Fruit fly (Drosophila melanogaster) whole organism, embryonic: ENCODE data around the gene CG1764.

ENCODE experiments used
- BtbVII ChIP-seq: fragments of 200-800 bp; sonication (Bioruptor generic); optimal IDR thresholded peaks from 3 replicates; lab custom pipeline; 2017; ENCODE audit warnings: missing biosample characterization, mild to moderate bottlenecking, missing genetic modification characterization
- CG1024 ChIP-seq: fragments of 200-800 bp; sonication (Bioruptor generic); IDR thresholded peaks from 2 replicates; pipeline ENCODE4 v1.3.6; 2022; ENCODE audit warnings: missing biosample characterization, missing genetic modification characterization
- CG10543 ChIP-seq: fragments of 200-800 bp; sonication (Bioruptor generic); optimal IDR thresholded peaks from 3 replicates; lab custom pipeline; 2017; ENCODE audit warnings: missing biosample characterization, mild to moderate bottlenecking, missing genetic modification characterization, moderate library complexity
- CG10959 ChIP-seq: fragments of 200-800 bp; sonication (Bioruptor generic); IDR thresholded peaks from 2 replicates; pipeline ENCODE4 v1.3.6; 2022; ENCODE audit warnings: missing biosample characterization, missing genetic modification characterization
- CG11398 ChIP-seq: fragments of 200-800 bp; sonication (Bioruptor generic); optimal IDR thresholded peaks from 2 replicates; lab custom pipeline; 2016; ENCODE audit warnings: missing biosample characterization, missing genetic modification characterization
- CG11504 ChIP-seq: fragments of 200-800 bp; sonication (Bioruptor generic); optimal IDR thresholded peaks from 3 replicates; lab custom pipeline; 2019; ENCODE audit warnings: missing biosample characterization, mild to moderate bottlenecking, missing genetic modification characterization, moderate library complexity
- CG11723 ChIP-seq: fragments of 200-800 bp; sonication (Bioruptor generic); optimal IDR thresholded peaks from 2 replicates; lab custom pipeline; 2017; ENCODE audit warnings: missing biosample characterization, mild to moderate bottlenecking, missing genetic modification characterization
- CG13894 ChIP-seq: fragments of 200-800 bp; sonication (Bioruptor generic); optimal IDR thresholded peaks from 3 replicates; lab custom pipeline; 2018; ENCODE audit warnings: missing biosample characterization, mild to moderate bottlenecking, missing genetic modification characterization, moderate library complexity
- CG16863 ChIP-seq: fragments of 200-800 bp; sonication (Bioruptor generic); optimal IDR thresholded peaks from 3 replicates; lab custom pipeline; 2016; ENCODE audit warnings: missing biosample characterization, missing genetic modification characterization
- CG18599 ChIP-seq: fragments of 200-800 bp; sonication (Bioruptor generic); optimal IDR thresholded peaks from 3 replicates; lab custom pipeline; 2017; ENCODE audit warnings: missing biosample characterization, missing genetic modification characterization, mild to moderate bottlenecking, moderate library complexity, missing genetic modification reagents
- CG3163 ChIP-seq: fragments of 200-800 bp; sonication (Bioruptor generic); optimal IDR thresholded peaks from 3 replicates; lab custom pipeline; 2016; ENCODE audit warnings: missing biosample characterization, missing genetic modification characterization
- CG4404 ChIP-seq: fragments of 200-800 bp; sonication (Bioruptor generic); IDR thresholded peaks from 2 replicates; pipeline ENCODE4 v1.3.6; 2022; ENCODE audit warnings: missing biosample characterization, missing genetic modification characterization
- CG9437 ChIP-seq: fragments of 200-800 bp; sonication (Bioruptor generic); optimal IDR thresholded peaks from 2 replicates; lab custom pipeline; 2018; ENCODE audit warnings: missing biosample characterization, mild to moderate bottlenecking, missing genetic modification characterization
- D19B ChIP-seq: fragments of 200-800 bp; sonication (Bioruptor generic); optimal IDR thresholded peaks from 2 replicates; lab custom pipeline; 2017; ENCODE audit warnings: missing biosample characterization, mild to moderate bottlenecking, missing genetic modification characterization
- Dbx ChIP-seq: fragments of 200-800 bp; sonication (Bioruptor generic); IDR thresholded peaks from 3 replicates; pipeline ENCODE4 v1.3.6; 2022; ENCODE audit warnings: missing biosample characterization, missing genetic modification characterization
- Deaf1 ChIP-seq: fragments of 200-800 bp; optimal IDR thresholded peaks from 3 replicates; lab custom pipeline; 2019; ENCODE audit warnings: missing biosample characterization, mild to moderate bottlenecking, missing genetic modification characterization, moderate library complexity
- Dll ChIP-seq: fragments of 200-800 bp; sonication (Bioruptor generic); IDR thresholded peaks from 4 replicates; pipeline ENCODE4 v1.3.6; 2022; ENCODE audit warnings: missing biosample characterization, missing genetic modification characterization; ENCODE audit not compliant: partially characterized antibody
- Doc2 ChIP-seq: fragments of 200-800 bp; sonication (Bioruptor generic); IDR thresholded peaks from 2 replicates; pipeline ENCODE4 v1.3.6; 2022; ENCODE audit warnings: missing biosample characterization, missing genetic modification characterization
- Doc3 ChIP-seq: fragments of 200-800 bp; sonication (Bioruptor generic); IDR thresholded peaks from 3 replicates; pipeline ENCODE4 v1.3.6; 2022; ENCODE audit warnings: missing biosample characterization, missing genetic modification characterization; ENCODE audit not compliant: partially characterized antibody
- Drgx ChIP-seq: fragments of 200-800 bp; sonication (Bioruptor generic); IDR thresholded peaks from 2 replicates; pipeline ENCODE4 v1.3.6; 2022; ENCODE audit warnings: missing biosample characterization, missing genetic modification characterization
- MTF-1 ChIP-seq: fragments of 200-800 bp; sonication (Bioruptor generic); optimal IDR thresholded peaks from 2 replicates; lab custom pipeline; 2018; ENCODE audit warnings: missing biosample characterization, mild to moderate bottlenecking, missing genetic modification characterization, borderline replicate concordance
- Mad ChIP-seq: fragments of 200-800 bp; sonication (Bioruptor generic); optimal IDR thresholded peaks from 2 replicates; lab custom pipeline; 2016; ENCODE audit warnings: missing biosample characterization, missing genetic modification characterization
- Oaz ChIP-seq: fragments of 200-800 bp; sonication (Bioruptor generic); IDR thresholded peaks from 2 replicates; pipeline ENCODE4 v1.3.6; 2022; ENCODE audit warnings: missing biosample characterization, missing genetic modification characterization
- Pdp1 ChIP-seq, 2 experiments: fragments of 200-800 bp; sonication (Bioruptor generic); optimal IDR thresholded peaks; 3 replicates each; lab custom pipeline; 2016; ENCODE audit warnings: missing biosample characterization in 2 of 2, missing genetic modification characterization in 2 of 2, mild to moderate bottlenecking in 1 of 2, moderate library complexity in 1 of 2
- Taf1 ChIP-seq: fragments of 200-800 bp; sonication (Bioruptor generic); IDR thresholded peaks from 2 replicates; pipeline ENCODE4 v1.3.6; 2022; ENCODE audit warnings: missing biosample characterization, missing genetic modification characterization
- Trl ChIP-seq, 3 experiments: fragments of >200 bp in 2 of 3; fragments of 200-800 bp in 1 of 3; sonication (Bioruptor generic) in 1 of 3; optimal IDR thresholded peaks; 2 replicates in 1 of 3; 3 replicates in 2 of 3; lab custom pipeline; 2016 to 2017; ENCODE audit warnings: missing biosample characterization in 1 of 3, missing genetic modification characterization in 1 of 3
- abd-A ChIP-seq: fragments of 200-800 bp; sonication (Bioruptor generic); optimal IDR thresholded peaks from 3 replicates; lab custom pipeline; 2019; ENCODE audit warnings: missing biosample characterization, mild to moderate bottlenecking, missing genetic modification characterization, moderate library complexity
- bbx ChIP-seq: fragments of 200-800 bp; sonication (Bioruptor generic); IDR thresholded peaks from 2 replicates; pipeline ENCODE4 v1.3.6; 2022; ENCODE audit warnings: missing biosample characterization, missing genetic modification characterization; ENCODE audit not compliant: partially characterized antibody
- cg ChIP-seq: fragments of 200-800 bp; sonication (Bioruptor generic); optimal IDR thresholded peaks from 3 replicates; lab custom pipeline; 2019; ENCODE audit warnings: missing biosample characterization, mild to moderate bottlenecking, missing genetic modification characterization, moderate library complexity
- chinmo ChIP-seq: fragments of 200-800 bp; sonication (Bioruptor generic); IDR thresholded peaks from 4 replicates; pipeline ENCODE4 v1.3.6; 2022; ENCODE audit warnings: missing biosample characterization, missing genetic modification characterization; ENCODE audit not compliant: partially characterized antibody
- chm ChIP-seq: fragments of 200-800 bp; sonication (Bioruptor generic); IDR thresholded peaks from 2 replicates; pipeline ENCODE4 v1.3.6; 2022; ENCODE audit warnings: missing biosample characterization, missing genetic modification characterization
- ci ChIP-seq: fragments of 200-800 bp; sonication (Bioruptor generic); IDR thresholded peaks from 3 replicates; pipeline ENCODE4 v1.3.6; 2022; ENCODE audit warnings: missing biosample characterization, missing genetic modification characterization
- crol ChIP-seq: fragments of 200-800 bp; sonication (Bioruptor generic); IDR thresholded peaks from 2 replicates; pipeline ENCODE4 v1.3.6; 2022; ENCODE audit warnings: missing biosample characterization, missing genetic modification characterization
- ems ChIP-seq: fragments of 200-800 bp; sonication (Bioruptor generic); optimal IDR thresholded peaks from 3 replicates; lab custom pipeline; 2016; ENCODE audit warnings: missing biosample characterization, missing genetic modification characterization
- gsb-n ChIP-seq: fragments of 200-800 bp; sonication (Bioruptor generic); optimal IDR thresholded peaks from 3 replicates; lab custom pipeline; 2018; ENCODE audit warnings: missing biosample characterization, mild to moderate bottlenecking, missing genetic modification characterization
- jumu ChIP-seq: fragments of 200-800 bp; sonication (Bioruptor generic); optimal IDR thresholded peaks from 3 replicates; lab custom pipeline; 2016; ENCODE audit warnings: missing biosample characterization, missing genetic modification characterization
- kni ChIP-seq: fragments of 200-800 bp; sonication (Bioruptor generic); optimal IDR thresholded peaks from 3 replicates; lab custom pipeline; 2017; ENCODE audit warnings: mild to moderate bottlenecking, missing biosample characterization, missing genetic modification reagents, missing genetic modification characterization
- mirr ChIP-seq: fragments of 200-800 bp; sonication (Bioruptor generic); optimal IDR thresholded peaks from 3 replicates; lab custom pipeline; 2018; ENCODE audit warnings: missing biosample characterization, mild to moderate bottlenecking, missing genetic modification characterization
- nerfin-1 ChIP-seq: fragments of 200-800 bp; sonication (Bioruptor generic); optimal IDR thresholded peaks from 3 replicates; lab custom pipeline; 2019; ENCODE audit warnings: missing biosample characterization, mild to moderate bottlenecking, missing genetic modification characterization, moderate library complexity
- onecut ChIP-seq: fragments of 200-800 bp; sonication (Bioruptor generic); IDR thresholded peaks from 2 replicates; pipeline ENCODE4 v1.3.6; 2022; ENCODE audit warnings: missing biosample characterization, missing genetic modification characterization
- otp ChIP-seq: fragments of 200-800 bp; sonication (Bioruptor generic); IDR thresholded peaks from 3 replicates; pipeline ENCODE4, ENCODE4 v1.3.6; 2022; ENCODE audit warnings: missing biosample characterization, missing genetic modification characterization
- pho ChIP-seq: fragments of 200-800 bp; sonication (Bioruptor generic); optimal IDR thresholded peaks from 2 replicates; lab custom pipeline; 2016; ENCODE audit warnings: missing biosample characterization, missing genetic modification characterization
- ro ChIP-seq: fragments of 200-800 bp; sonication (Bioruptor generic); IDR thresholded peaks from 2 replicates; pipeline ENCODE4 v1.3.6; 2022; ENCODE audit warnings: missing biosample characterization, missing genetic modification characterization
- scrt ChIP-seq: fragments of 200-800 bp; sonication (Bioruptor generic); optimal IDR thresholded peaks from 2 replicates; lab custom pipeline; 2018; ENCODE audit warnings: missing biosample characterization, mild to moderate bottlenecking, missing genetic modification characterization, moderate library complexity
- shn ChIP-seq: fragments of 200-800 bp; sonication (Bioruptor generic); optimal IDR thresholded peaks from 3 replicates; lab custom pipeline; 2016; ENCODE audit warnings: missing biosample characterization, missing genetic modification characterization
- sim ChIP-seq: fragments of 200-800 bp; sonication (Bioruptor generic); IDR thresholded peaks from 2 replicates; pipeline ENCODE4 v1.3.6; 2022; ENCODE audit warnings: missing biosample characterization, missing genetic modification characterization
- slou ChIP-seq: fragments of 200-800 bp; sonication (Bioruptor generic); optimal IDR thresholded peaks from 3 replicates; lab custom pipeline; 2016; ENCODE audit warnings: missing biosample characterization, missing genetic modification characterization
- sug ChIP-seq: fragments of 200-800 bp; optimal IDR thresholded peaks from 2 replicates; lab custom pipeline; 2019; ENCODE audit warnings: missing biosample characterization, mild to moderate bottlenecking, missing genetic modification characterization, moderate library complexity
- trem ChIP-seq: fragments of 200-800 bp; optimal IDR thresholded peaks from 3 replicates; lab custom pipeline; 2019; ENCODE audit warnings: missing biosample characterization, mild to moderate bottlenecking, missing genetic modification characterization, moderate library complexity

The CG1764 gene

dm6 chrX:13280235-13280634 is 22.0 kb downstream of the CG1764 start:
- TF ChIP-seq Pdp1 (GFP tag; optimal IDR thresholded peaks at IDR 0.05; lab: Kevin White, UChicago) (peak in 1 of 2 experiments; percentile 10), CG10543 (GFP tag; lab: Kevin White, UChicago) (peak; percentile 63), Trl (optimal IDR thresholded peaks at IDR 0.05; lab: Kevin White, UChicago) (peak; percentile 32 to 59), Trl (GFP tag; optimal IDR thresholded peaks at IDR 0.05; lab: Kevin White, UChicago) (no peak), trem (no peak), Drgx (0 out of 2 replicates have a peak, but pooled peaks have one; percentile 10), Doc3 (GFP tag; lab: Robert Waterston, UW) (no peak), CG13894 (tag; lab: Kevin White, UChicago) (peak; percentile 84), crol (GFP tag; lab: Robert Waterston, UW) (peak; percentile 43; the same call in 1 of the 2 replicates), CG18599 (GFP tag; lab: Kevin White, UChicago) (no peak), gsb-n (no peak), Mad (GFP tag; lab: Kevin White, UChicago) (no peak), Dll (GFP tag; lab: Robert Waterston, UW) (0 out of 4 replicates have a peak, but pooled peaks have one; percentile 18), chinmo (0 out of 4 replicates have a peak, but pooled peaks have one; percentile 55), ci (GFP tag; lab: Robert Waterston, UW) (peak; percentile 57; the same call in 1 of the 3 replicates), bbx (peak; percentile 21; the same call in 1 of the 2 replicates), CG11504 (no peak), scrt (GFP tag; lab: Kevin White, UChicago) (peak; percentile 18), mirr (GFP tag; lab: Kevin White, UChicago) (peak; percentile 38), abd-A (tag; lab: Kevin White, UChicago) (peak; percentile 76), cg (GFP tag; lab: Kevin White, UChicago) (peak; percentile 73), onecut (GFP tag; lab: Robert Waterston, UW) (peak; percentile 95), Deaf1 (tag; lab: Kevin White, UChicago) (peak; percentile 76), sim (GFP tag; lab: Robert Waterston, UW) (no peak)

- TF ChIP-seq CG10959 (GFP tag; lab: Robert Waterston, UW) (no peak), nerfin-1 (tag; lab: Kevin White, UChicago) (no peak), sim (GFP tag; lab: Robert Waterston, UW) (no peak), ems (GFP tag; lab: Kevin White, UChicago) (no peak), CG16863 (GFP tag; lab: Kevin White, UChicago) (no peak), CG11398 (GFP tag; lab: Kevin White, UChicago) (no peak), CG4404 (GFP tag; lab: Robert Waterston, UW) (no peak), pho (GFP tag; lab: Kevin White, UChicago) (no peak), CG11723 (no peak), sug (tag; lab: Kevin White, UChicago) (no peak), ro (no peak), slou (GFP tag; lab: Kevin White, UChicago) (no peak), MTF-1 (GFP tag; lab: Kevin White, UChicago) (no peak), Trl (optimal IDR thresholded peaks at IDR 0.05; lab: Kevin White, UChicago) (peak; percentile 76 to 86), Trl (GFP tag; optimal IDR thresholded peaks at IDR 0.05; lab: Kevin White, UChicago) (no peak), kni (GFP tag; lab: Kevin White, UChicago) (peak; percentile 53), D19B (GFP tag; lab: Kevin White, UChicago) (no peak), Dbx (no peak), shn (GFP tag; lab: Kevin White, UChicago) (no peak), CG1024 (GFP tag; lab: Robert Waterston, UW) (no peak), chm (GFP tag; lab: Robert Waterston, UW) (no peak), Taf1 (GFP tag; lab: Robert Waterston, UW) (no peak), Doc2 (GFP tag; lab: Robert Waterston, UW) (no peak), otp (GFP tag; lab: Robert Waterston, UW) (no peak), BtbVII (GFP tag; lab: Kevin White, UChicago) (no peak), jumu (GFP tag; lab: Kevin White, UChicago) (no peak), CG3163 (no peak), CG9437 (no peak), Oaz (GFP tag; lab: Robert Waterston, UW) (no peak)
Measured at dm6 chrX:13278468-13278982, 23.7 kb downstream of the CG1764 start.
